Fruit fly (Drosophila melanogaster): ENCODE data around the gene Tudor-SN.
A peak's percentile ranks its signal among the peaks of the same experiment; 100 is the strongest.

Tudor-SN gene

dm6 chr3L:257618-258475 lies 6.3 kb downstream of the Tudor-SN start, which contains the start of the genes DIP2 and wac (continued):
- TF ChIP-seq Sox102F (GFP tag; optimal IDR thresholded peaks at IDR 0.05) (no peak), br (optimal IDR thresholded peaks at IDR 0.05) (no peak), sna (GFP tag; IDR thresholded peaks at IDR 0.05; ENCODE audit: partially characterized antibody) (peak; percentile 85), H15 (GFP tag; IDR thresholded peaks at IDR 0.05) (peak; percentile 62; the same call in 1 of the 3 replicates), Side (GFP tag; optimal IDR thresholded peaks at IDR 0.05) (peak; percentile 78), CG8765 (GFP tag; IDR thresholded peaks at IDR 0.05) (0 out of 2 replicates have a peak, but pooled peaks have one; percentile 12), E2f2 (GFP tag; IDR thresholded peaks at IDR 0.05) (peak; percentile 88), Bgb (GFP tag; IDR thresholded peaks at IDR 0.05; ENCODE audit: partially characterized antibody) (peak; percentile 91), Dip3 (GFP tag; optimal IDR thresholded peaks at IDR 0.05) (peak; percentile 90), CG17829 (tag; optimal IDR thresholded peaks at IDR 0.05) (peak; percentile 76), hb (GFP tag; IDR thresholded peaks at IDR 0.05; ENCODE audit: partially characterized antibody) (peak; percentile 76; the same call in 2 of the 3 replicates), CG4707 (GFP tag; optimal IDR thresholded peaks at IDR 0.05) (peak; percentile 8), da (GFP tag; optimal IDR thresholded peaks at IDR 0.05) (peak; percentile 69), Awh (GFP tag; IDR thresholded peaks at IDR 0.05) (0 out of 2 replicates have a peak, but pooled peaks have one; percentile 40), sug (tag; optimal IDR thresholded peaks at IDR 0.05) (peak; percentile 74), mam (GFP tag; optimal IDR thresholded peaks at IDR 0.05) (peak; percentile 93), vfl (GFP tag; optimal IDR thresholded peaks at IDR 0.05) (peak; percentile 82), fd102C (GFP tag; optimal IDR thresholded peaks at IDR 0.05) (peak; percentile 31), CG4617 (GFP tag; optimal IDR thresholded peaks at IDR 0.05; ENCODE audit: borderline replicate concordance) (peak; percentile 63), Hey (tag; optimal IDR thresholded peaks at IDR 0.05) (no peak), dpn (GFP tag; optimal IDR thresholded peaks at IDR 0.05) (peak; percentile 72 to 90), lilli (GFP tag; optimal IDR thresholded peaks at IDR 0.05) (peak; percentile 93), Sry-β (GFP tag; optimal IDR thresholded peaks at IDR 0.05) (peak; percentile 13), CG4328 (GFP tag; optimal IDR thresholded peaks at IDR 0.05) (peak; percentile 32), ken (GFP tag; IDR thresholded peaks at IDR 0.05) (peak; percentile 81), HLH3B (GFP tag; IDR thresholded peaks at IDR 0.05) (peak; percentile 58; the same call in 1 of the 2 replicates), ato (GFP tag; IDR thresholded peaks at IDR 0.05; ENCODE audit: partially characterized antibody) (peak; percentile 68), Nf-YB (GFP tag; optimal IDR thresholded peaks at IDR 0.05) (peak; percentile 40), ab (GFP tag; optimal IDR thresholded peaks at IDR 0.05) (peak; percentile 86), pan (optimal IDR thresholded peaks at IDR 0.05) (no peak), pan (GFP tag; optimal IDR thresholded peaks at IDR 0.05 in 1 of 2, IDR thresholded peaks at IDR 0.05 in 1 of 2) (peak in 1 of 2 experiments; percentile 68), CG2120 (GFP tag; optimal IDR thresholded peaks at IDR 0.05) (peak; percentile 94), CG2199 (GFP tag; IDR thresholded peaks at IDR 0.05) (peak; percentile 75; the same call in 2 of the 3 replicates), CG4424 (GFP tag; optimal IDR thresholded peaks at IDR 0.05) (peak; percentile 69), CG12236 (GFP tag; optimal IDR thresholded peaks at IDR 0.05) (peak; percentile 45), wek (GFP tag; optimal IDR thresholded peaks at IDR 0.05) (no peak), nmo (GFP tag; optimal IDR thresholded peaks at IDR 0.05) (peak; percentile 75), fu2 (GFP tag; optimal IDR thresholded peaks at IDR 0.05) (peak; percentile 78), CG12391 (tag; optimal IDR thresholded peaks at IDR 0.05) (peak; percentile 81), ems (GFP tag; optimal IDR thresholded peaks at IDR 0.05) (peak; percentile 82), CG2129 (GFP tag; IDR thresholded peaks at IDR 0.05; ENCODE audit: partially characterized antibody) (peak; percentile 55), CG7357 (GFP tag; IDR thresholded peaks at IDR 0.05) (no peak; the same call in 2 of the 3 replicates), org-1 (GFP tag; optimal IDR thresholded peaks at IDR 0.05) (no peak), wdn (GFP tag; IDR thresholded peaks at IDR 0.05) (peak; percentile 61), NK7.1 (GFP tag; optimal IDR thresholded peaks at IDR 0.05) (peak; percentile 67), CoRest (tag; optimal IDR thresholded peaks at IDR 0.05) (peak; percentile 71), CG43689 (GFP tag; IDR thresholded peaks at IDR 0.05) (no peak), bigmax (GFP tag; optimal IDR thresholded peaks at IDR 0.05) (peak; percentile 66), Oaz (GFP tag; IDR thresholded peaks at IDR 0.05) (peak; percentile 50)
